Worm (Caenorhabditis elegans) whole organism, L3 larva: ENCODE measurements around the gene Y59E9AL.8.

Source experiments
- ama-1 ChIP-seq: fragments of 150-350 bp; optimal IDR thresholded peaks from 2 replicates; lab custom pipeline; 2018
- ceh-16 ChIP-seq: sonication (generic microtip); optimal IDR thresholded peaks from 2 replicates; lab custom pipeline; 2017; ENCODE audit warnings: missing biosample characterization, missing genetic modification characterization
- ceh-28 ChIP-seq: fragments of 150-350 bp; optimal IDR thresholded peaks from 2 replicates; lab custom pipeline; 2014; ENCODE audit warnings: missing biosample characterization, missing genetic modification reagents, missing genetic modification characterization
- ceh-82 ChIP-seq: fragments of 150-350 bp; optimal IDR thresholded peaks from 2 replicates; lab custom pipeline; 2014; ENCODE audit warnings: missing biosample characterization, missing genetic modification characterization
- ceh-9 ChIP-seq: sonication (generic microtip); optimal IDR thresholded peaks from 2 replicates; lab custom pipeline; 2018; ENCODE audit warnings: missing biosample characterization, missing genetic modification characterization
- elt-1 ChIP-seq: fragments of 150-350 bp; optimal IDR thresholded peaks from 2 replicates; lab custom pipeline; 2014; ENCODE audit warnings: missing biosample characterization, missing genetic modification characterization
- elt-2 ChIP-seq: sonication (generic microtip); optimal IDR thresholded peaks from 2 replicates; lab custom pipeline; 2016; ENCODE audit warnings: missing genetic modification reagents, mild to moderate bottlenecking, missing genetic modification characterization, missing compliant biosample characterization
- elt-3 ChIP-seq, 3 experiments: fragments of 150-350 bp in 1 of 3; sonication (generic microtip) in 2 of 3; optimal IDR thresholded peaks; 2 replicates in 2 of 3; 4 replicates in 1 of 3; lab custom pipeline; 2014 to 2017; ENCODE audit warnings: missing biosample characterization in 3 of 3, missing genetic modification characterization in 3 of 3
- eor-1 ChIP-seq, 2 experiments: fragments of 150-350 bp; optimal IDR thresholded peaks; 2 replicates each; lab custom pipeline; 2014 to 2018; ENCODE audit warnings: missing biosample characterization in 2 of 2, missing genetic modification characterization in 2 of 2
- fkh-10 ChIP-seq: sonication (generic microtip); optimal IDR thresholded peaks from 2 replicates; lab custom pipeline; 2017; ENCODE audit warnings: missing biosample characterization, missing genetic modification reagents, missing genetic modification characterization
- fkh-2 ChIP-seq: fragments of 150-350 bp; optimal IDR thresholded peaks from 2 replicates; lab custom pipeline; 2014; ENCODE audit warnings: missing biosample characterization, missing genetic modification reagents, missing genetic modification characterization
- hmg-11 ChIP-seq: sonication (generic microtip); optimal IDR thresholded peaks from 2 replicates; lab custom pipeline; 2016; ENCODE audit warnings: missing genetic modification characterization, missing compliant biosample characterization
- jun-1 ChIP-seq: fragments of 150-350 bp; optimal IDR thresholded peaks from 2 replicates; lab custom pipeline; 2014; ENCODE audit warnings: missing biosample characterization, missing genetic modification reagents, missing genetic modification characterization
- lin-15B ChIP-seq: fragments of 150-350 bp; optimal IDR thresholded peaks from 2 replicates; lab custom pipeline; 2014; ENCODE audit warnings: missing biosample characterization, missing genetic modification characterization
- lin-39 ChIP-seq: fragments of 150-350 bp; optimal IDR thresholded peaks from 2 replicates; lab custom pipeline; 2018; ENCODE audit warnings: missing biosample characterization, missing genetic modification reagents, missing genetic modification characterization
- lsy-12 ChIP-seq: sonication (generic microtip); optimal IDR thresholded peaks from 2 replicates; lab custom pipeline; 2016; ENCODE audit warnings: mild to moderate bottlenecking, missing genetic modification characterization, missing compliant biosample characterization
- mdl-1 ChIP-seq: fragments of 150-350 bp; optimal IDR thresholded peaks from 2 replicates; lab custom pipeline; 2014; ENCODE audit warnings: missing biosample characterization, missing genetic modification characterization
- mml-1 ChIP-seq: fragments of 150-350 bp; sonication (generic microtip); optimal IDR thresholded peaks from 3 replicates; lab custom pipeline; 2014; ENCODE audit warnings: missing biosample characterization, missing genetic modification characterization
- nfya-1 ChIP-seq: sonication (generic microtip); optimal IDR thresholded peaks from 2 replicates; lab custom pipeline; 2017; ENCODE audit warnings: missing genetic modification characterization, mild to moderate bottlenecking, missing compliant biosample characterization, antibody characterized with exemption, moderate library complexity; ENCODE audit not compliant: insufficient read depth
- nhr-11 ChIP-seq: fragments of 150-350 bp; optimal IDR thresholded peaks from 2 replicates; lab custom pipeline; 2014; ENCODE audit warnings: missing biosample characterization, missing genetic modification characterization
- nhr-12 ChIP-seq: fragments of 150-350 bp; optimal IDR thresholded peaks from 2 replicates; lab custom pipeline; 2014; ENCODE audit warnings: missing biosample characterization, missing genetic modification characterization
- nhr-23 ChIP-seq: fragments of 150-350 bp; optimal IDR thresholded peaks from 2 replicates; lab custom pipeline; 2014; ENCODE audit warnings: missing biosample characterization, missing genetic modification reagents, missing genetic modification characterization
- nhr-237 ChIP-seq: fragments of 150-350 bp; optimal IDR thresholded peaks from 2 replicates; lab custom pipeline; 2014; ENCODE audit warnings: missing biosample characterization, missing genetic modification characterization
- nhr-28 ChIP-seq: fragments of 150-350 bp; optimal IDR thresholded peaks from 2 replicates; lab custom pipeline; 2014; ENCODE audit warnings: missing biosample characterization, missing genetic modification characterization
- nhr-76 ChIP-seq: fragments of 150-350 bp; sonication (generic microtip); optimal IDR thresholded peaks from 5 replicates; lab custom pipeline; 2014; ENCODE audit warnings: missing biosample characterization, missing genetic modification characterization
- nhr-77 ChIP-seq: fragments of 150-350 bp; optimal IDR thresholded peaks from 2 replicates; lab custom pipeline; 2014; ENCODE audit warnings: missing biosample characterization, missing genetic modification characterization
- pha-4 ChIP-seq: fragments of 150-350 bp; optimal IDR thresholded peaks from 2 replicates; lab custom pipeline; 2014; ENCODE audit warnings: missing biosample characterization, missing genetic modification reagents, missing genetic modification characterization
- pqm-1 ChIP-seq: fragments of 150-350 bp; optimal IDR thresholded peaks from 2 replicates; lab custom pipeline; 2017; ENCODE audit warnings: missing biosample characterization, missing genetic modification characterization, inconsistent platforms
- sea-2 ChIP-seq: fragments of 150-350 bp; sonication (generic microtip); optimal IDR thresholded peaks from 4 replicates; lab custom pipeline; 2014; ENCODE audit warnings: missing biosample characterization, missing genetic modification reagents, missing genetic modification characterization
- snpc-4 ChIP-seq: fragments of 150-350 bp; optimal IDR thresholded peaks from 2 replicates; lab custom pipeline; 2014; ENCODE audit warnings: missing biosample characterization, missing genetic modification characterization
- tbx-2 ChIP-seq: sonication (generic microtip); optimal IDR thresholded peaks from 2 replicates; lab custom pipeline; 2016; ENCODE audit warnings: mild to moderate bottlenecking, missing genetic modification characterization, missing compliant biosample characterization
- unc-62 ChIP-seq: fragments of 150-350 bp; sonication (generic microtip); optimal IDR thresholded peaks from 4 replicates; lab custom pipeline; 2014; ENCODE audit warnings: missing biosample characterization, missing genetic modification reagents, missing genetic modification characterization
- zag-1 ChIP-seq: fragments of 150-350 bp; optimal IDR thresholded peaks from 2 replicates; lab custom pipeline; 2014; ENCODE audit warnings: missing biosample characterization, missing genetic modification characterization
- ztf-11 ChIP-seq: fragments of 150-350 bp; optimal IDR thresholded peaks from 2 replicates; lab custom pipeline; 2014; ENCODE audit warnings: missing biosample characterization, missing genetic modification characterization
- ztf-4 ChIP-seq: fragments of 150-350 bp; optimal IDR thresholded peaks from 2 replicates; lab custom pipeline; 2014; ENCODE audit warnings: missing biosample characterization, missing genetic modification characterization

Y59E9AL.8 gene

DNA sequence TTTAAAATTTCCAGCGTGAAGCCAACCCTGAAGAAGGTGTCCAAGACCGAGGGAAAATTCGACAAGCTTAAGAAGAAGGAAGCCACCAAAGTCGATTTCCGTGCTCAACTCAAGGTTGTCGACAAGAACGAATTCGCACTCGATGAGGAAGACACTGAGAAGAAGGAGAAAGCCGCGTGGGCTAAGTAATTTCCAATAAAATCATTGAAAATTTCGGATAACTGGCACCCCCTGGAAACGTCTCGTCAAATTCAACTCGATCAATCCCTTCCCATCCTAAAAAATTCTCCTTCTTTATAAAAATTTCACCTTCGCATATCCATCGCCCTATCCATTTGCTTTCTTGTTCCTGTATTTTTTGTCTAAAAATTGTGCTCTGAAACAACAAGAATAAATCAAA lies 17.4 kb downstream of the Y59E9AL.8 start:
- no peak for TF ChIP-seq nhr-28 (tag; lab: Kevin White, UChicago)
- no peak for TF ChIP-seq ceh-28 (tag; lab: Kevin White, UChicago)
- TF ChIP-seq lsy-12 (tag; lab: Kevin White, UChicago) = no peak
- TF ChIP-seq ztf-4 = no peak
- TF ChIP-seq fkh-10 (GFP tag; lab: Kevin White, UChicago) = no peak
- no peak for TF ChIP-seq pqm-1
- no peak for TF ChIP-seq snpc-4 (tag; lab: Kevin White, UChicago)
- TF ChIP-seq unc-62 (GFP tag; lab: Kevin White, UChicago) = no peak
- no peak for TF ChIP-seq jun-1
- no peak for TF ChIP-seq ama-1 (lab: Kevin White, UChicago)
- no peak for TF ChIP-seq hmg-11
- TF ChIP-seq nhr-77 (tag; lab: Kevin White, UChicago) = no peak
- TF ChIP-seq elt-2 = no peak
- TF ChIP-seq nhr-237 = no peak
- no peak for TF ChIP-seq lin-39 (tag; lab: Kevin White, UChicago)
- no peak for TF ChIP-seq mdl-1 (tag; lab: Kevin White, UChicago)
- no peak for TF ChIP-seq nhr-11 (tag; lab: Kevin White, UChicago)

DNA sequence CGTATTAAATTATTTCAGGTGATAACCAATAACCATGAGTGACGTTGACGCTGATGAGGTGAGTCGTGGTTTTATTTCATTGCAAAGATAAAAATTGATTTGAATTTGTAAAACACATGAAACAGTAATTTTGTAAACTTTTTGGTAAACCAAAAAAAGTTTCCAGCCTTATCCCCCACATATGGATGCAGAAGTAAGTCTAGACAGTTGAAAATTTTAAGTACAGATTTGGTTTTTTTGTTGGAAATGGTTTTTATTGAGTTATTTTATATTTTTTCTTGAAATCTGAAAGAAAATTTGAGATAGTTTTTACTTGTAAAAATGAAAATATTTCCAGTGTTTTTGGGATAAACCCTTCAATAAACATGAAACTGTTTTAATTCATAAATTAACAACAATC lies 19.6 kb downstream of the Y59E9AL.8 start, which contains the start of gene tni-4:
Gene tni-4 (plus strand): TSS at position 19 of the 400 bp plus-strand sequence.
- TF ChIP-seq unc-62 (GFP tag; lab: Kevin White, UChicago) (no peak), elt-3 (tag; optimal IDR thresholded peaks at IDR 0.05; lab: Kevin White, UChicago) (no peak), pqm-1 (no peak), elt-1 (tag; lab: Kevin White, UChicago) (no peak), mml-1 (no peak), eor-1 (tag; optimal IDR thresholded peaks at IDR 0.05; lab: Kevin White, UChicago) (no peak), ztf-4 (no peak), ceh-28 (tag; lab: Kevin White, UChicago) (no peak), nhr-77 (tag; lab: Kevin White, UChicago) (no peak), snpc-4 (tag; lab: Kevin White, UChicago) (no peak), jun-1 (no peak)

DNA sequence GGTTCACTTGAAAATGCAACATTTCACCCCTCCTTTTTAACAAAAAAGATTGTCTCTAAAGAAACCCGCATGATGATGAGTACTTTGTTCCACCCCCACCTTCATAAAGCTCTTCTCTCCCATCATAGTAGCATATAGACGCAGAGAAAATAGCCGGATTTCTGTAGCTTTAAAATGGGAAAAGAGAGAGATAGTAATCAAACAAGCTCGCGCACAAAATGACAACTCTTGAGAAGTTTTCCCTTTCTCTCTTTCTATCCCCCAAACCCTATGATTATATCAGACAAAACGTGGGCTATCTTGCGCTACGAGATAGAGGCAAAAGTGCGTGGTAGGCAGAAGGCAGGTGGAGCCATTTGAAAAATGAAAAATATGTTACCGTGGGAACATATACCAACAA lies 21.6 kb downstream of the Y59E9AL.8 start:
- TF ChIP-seq pha-4 = peak; percentile 60
- no peak for TF ChIP-seq fkh-10 (GFP tag; lab: Kevin White, UChicago)

DNA sequence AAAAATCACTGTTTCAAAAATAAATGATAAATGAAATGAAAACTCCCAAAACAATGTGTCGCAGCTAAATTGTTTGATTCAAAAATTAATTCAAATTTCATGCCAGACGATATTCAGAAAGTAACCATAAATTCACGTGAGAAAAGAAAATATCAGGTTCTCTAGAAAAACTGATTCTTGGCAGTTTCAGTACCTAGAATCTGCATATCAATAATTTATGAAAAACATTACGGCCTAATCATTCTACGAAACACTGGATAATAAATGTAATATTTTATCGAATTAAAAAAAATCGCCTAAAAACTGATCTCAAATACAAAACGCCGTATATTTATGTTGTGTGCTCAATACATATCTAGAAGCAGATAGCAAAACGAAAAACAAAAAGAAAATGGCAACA lies 23.3 kb downstream of the Y59E9AL.8 start:
- TF ChIP-seq nhr-76 (tag; lab: Kevin White, UChicago) (no peak), nhr-12 (no peak), fkh-2 (tag; lab: Kevin White, UChicago) (no peak), lin-39 (tag; lab: Kevin White, UChicago) (no peak)

DNA sequence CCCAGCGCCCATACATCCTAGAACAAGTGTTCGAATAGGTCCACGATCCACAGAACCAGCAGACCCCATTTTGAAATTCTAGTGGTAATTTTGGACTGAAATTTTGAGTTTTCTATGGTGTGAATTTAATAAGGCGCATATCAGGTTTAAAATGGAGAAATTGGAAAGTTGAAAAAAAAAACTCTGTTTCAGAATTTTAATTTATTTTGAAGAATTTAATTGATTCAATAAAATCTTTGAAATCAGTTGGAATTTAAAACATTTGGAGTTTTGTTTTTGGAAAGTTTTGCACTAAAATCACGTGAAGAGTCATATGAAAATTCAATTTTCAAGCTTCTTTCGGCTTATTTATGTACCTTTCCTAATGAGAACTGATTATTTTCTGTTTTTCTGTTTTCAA lies 28.6 kb downstream of the Y59E9AL.8 start, which contains the start of gene gpa-18:
Gene gpa-18 (minus strand): TSS at position 101 of the 400 bp plus-strand sequence.
- TF ChIP-seq ceh-9 (no peak), tbx-2 (no peak), ceh-16 (no peak), nhr-23 (tag; lab: Kevin White, UChicago) (no peak), ztf-11 (no peak), ceh-82 (tag; lab: Kevin White, UChicago) (no peak), zag-1 (tag; lab: Kevin White, UChicago) (no peak), nhr-12 (no peak), unc-62 (GFP tag; lab: Kevin White, UChicago) (no peak), mdl-1 (tag; lab: Kevin White, UChicago) (no peak), fkh-10 (GFP tag; lab: Kevin White, UChicago) (no peak), eor-1 (tag; optimal IDR thresholded peaks at IDR 0.05; lab: Kevin White, UChicago) (no peak), elt-2 (no peak), nhr-76 (tag; lab: Kevin White, UChicago) (no peak), lsy-12 (tag; lab: Kevin White, UChicago) (no peak), nfya-1 (tag; lab: Kevin White, UChicago) (no peak), nhr-77 (tag; lab: Kevin White, UChicago) (no peak)

DNA sequence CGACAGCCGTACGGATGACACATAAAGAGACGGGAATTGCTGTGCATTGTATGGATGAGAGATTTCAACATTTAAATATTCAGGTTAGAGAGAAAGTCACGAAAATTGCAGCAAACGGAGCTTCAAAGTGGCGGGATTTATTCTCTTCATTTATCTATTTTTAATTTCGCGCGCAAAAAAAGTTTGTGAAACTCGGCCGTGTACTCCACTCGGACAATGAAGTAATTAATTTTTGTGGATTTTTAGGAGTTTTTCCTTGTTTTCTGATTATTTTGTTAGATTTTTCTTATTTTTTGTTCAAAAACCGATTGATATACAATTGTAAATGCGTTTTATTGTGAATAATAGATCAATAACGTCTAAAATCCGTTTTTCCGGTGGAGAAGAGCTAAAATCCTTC lies 36.1 kb downstream of the Y59E9AL.8 start:
- no peak for TF ChIP-seq sea-2
- peak; percentile 26 for TF ChIP-seq lin-15B (tag; lab: Kevin White, UChicago)
- no peak for TF ChIP-seq fkh-2 (tag; lab: Kevin White, UChicago)
